Fruit fly (Drosophila melanogaster) whole organism, embryonic: ENCODE data around the gene CG14406.
A peak's percentile ranks its signal among the peaks of the same experiment; 100 is the strongest.

Experiments
- Atf3 ChIP-seq: fragments of 200-800 bp; sonication (Bioruptor generic); optimal IDR thresholded peaks from 3 replicates; lab custom pipeline; 2016; ENCODE audit warnings: missing biosample characterization, missing genetic modification characterization
- Bgb ChIP-seq: fragments of 200-800 bp; sonication (Bioruptor generic); IDR thresholded peaks from 2 replicates; pipeline ENCODE4 v1.3.6; 2022; ENCODE audit warnings: missing biosample characterization, missing genetic modification characterization; ENCODE audit not compliant: partially characterized antibody
- CG10366 ChIP-seq: fragments of 200-800 bp; sonication (Bioruptor generic); IDR thresholded peaks from 2 replicates; pipeline ENCODE4 v1.3.6; 2022; ENCODE audit warnings: missing biosample characterization, missing genetic modification characterization
- CG11723 ChIP-seq: fragments of 200-800 bp; sonication (Bioruptor generic); optimal IDR thresholded peaks from 2 replicates; lab custom pipeline; 2017; ENCODE audit warnings: missing biosample characterization, mild to moderate bottlenecking, missing genetic modification characterization
- CG12071 ChIP-seq: fragments of 200-800 bp; sonication (Bioruptor generic); optimal IDR thresholded peaks from 3 replicates; lab custom pipeline; 2018; ENCODE audit warnings: missing biosample characterization, mild to moderate bottlenecking, missing genetic modification characterization
- CG12236 ChIP-seq: fragments of 200-800 bp; sonication (Bioruptor generic); optimal IDR thresholded peaks from 2 replicates; lab custom pipeline; 2016; ENCODE audit warnings: missing biosample characterization, missing genetic modification characterization
- CG13624 ChIP-seq: fragments of 200-800 bp; sonication (Bioruptor generic); optimal IDR thresholded peaks from 2 replicates; lab custom pipeline; 2016; ENCODE audit warnings: missing biosample characterization, missing genetic modification characterization
- CG15073 ChIP-seq: fragments of 200-800 bp; sonication (Bioruptor generic); optimal IDR thresholded peaks from 2 replicates; lab custom pipeline; 2016; ENCODE audit warnings: missing biosample characterization, missing genetic modification characterization
- CG1603 ChIP-seq: fragments of 200-800 bp; sonication (Bioruptor generic); optimal IDR thresholded peaks from 2 replicates; lab custom pipeline; 2019; ENCODE audit warnings: missing biosample characterization, mild to moderate bottlenecking, missing genetic modification characterization, moderate library complexity
- CG16863 ChIP-seq: fragments of 200-800 bp; sonication (Bioruptor generic); optimal IDR thresholded peaks from 3 replicates; lab custom pipeline; 2016; ENCODE audit warnings: missing biosample characterization, missing genetic modification characterization
- CG17912 ChIP-seq: fragments of 200-800 bp; sonication (Bioruptor generic); optimal IDR thresholded peaks from 2 replicates; lab custom pipeline; 2018; ENCODE audit warnings: missing biosample characterization, mild to moderate bottlenecking, missing genetic modification characterization
- CG18619 ChIP-seq: fragments of 200-800 bp; sonication (Bioruptor generic); optimal IDR thresholded peaks from 3 replicates; lab custom pipeline; 2017; ENCODE audit warnings: missing biosample characterization, mild to moderate bottlenecking, missing genetic modification characterization
- CG18764 ChIP-seq: fragments of 200-800 bp; sonication (Bioruptor generic); optimal IDR thresholded peaks from 3 replicates; lab custom pipeline; 2016; ENCODE audit warnings: missing biosample characterization, missing genetic modification characterization
- CG31365 ChIP-seq: fragments of 200-800 bp; sonication (Bioruptor generic); optimal IDR thresholded peaks from 2 replicates; lab custom pipeline; 2018; ENCODE audit warnings: missing biosample characterization, mild to moderate bottlenecking, missing genetic modification characterization
- CG34224 ChIP-seq: fragments of 200-800 bp; sonication (Bioruptor generic); IDR thresholded peaks from 3 replicates; pipeline ENCODE4 v1.3.6; 2022; ENCODE audit warnings: missing biosample characterization, missing genetic modification characterization; ENCODE audit not compliant: partially characterized antibody
- CG6765 ChIP-seq: fragments of 200-800 bp; sonication (Bioruptor generic); optimal IDR thresholded peaks from 3 replicates; lab custom pipeline; 2017; ENCODE audit warnings: missing biosample characterization, mild to moderate bottlenecking, missing genetic modification characterization
- CG7372 ChIP-seq: fragments of 200-800 bp; sonication (Bioruptor generic); IDR thresholded peaks from 2 replicates; pipeline ENCODE4 v1.3.6; 2022; ENCODE audit warnings: missing biosample characterization, missing genetic modification characterization
- CG8765 ChIP-seq: fragments of 200-800 bp; sonication (Bioruptor generic); IDR thresholded peaks from 2 replicates; pipeline ENCODE4 v1.3.6; 2022; ENCODE audit warnings: missing biosample characterization, missing genetic modification characterization
- CG8944 ChIP-seq: fragments of 200-800 bp; sonication (Bioruptor generic); optimal IDR thresholded peaks from 3 replicates; lab custom pipeline; 2016; ENCODE audit warnings: missing biosample characterization, missing genetic modification characterization
- CTCF ChIP-seq: fragments of 200-800 bp; sonication (Bioruptor generic); optimal IDR thresholded peaks from 2 replicates; lab custom pipeline; 2017; ENCODE audit warnings: missing biosample characterization, mild to moderate bottlenecking, missing genetic modification characterization, moderate library complexity
- D19B ChIP-seq: fragments of 200-800 bp; sonication (Bioruptor generic); optimal IDR thresholded peaks from 2 replicates; lab custom pipeline; 2017; ENCODE audit warnings: missing biosample characterization, mild to moderate bottlenecking, missing genetic modification characterization
- Dip3 ChIP-seq: fragments of 200-800 bp; sonication (Bioruptor generic); optimal IDR thresholded peaks from 3 replicates; lab custom pipeline; 2016; ENCODE audit warnings: missing biosample characterization, missing genetic modification characterization
- Doc2 ChIP-seq: fragments of 200-800 bp; sonication (Bioruptor generic); IDR thresholded peaks from 2 replicates; pipeline ENCODE4 v1.3.6; 2022; ENCODE audit warnings: missing biosample characterization, missing genetic modification characterization
- Eip74EF ChIP-seq, 2 experiments: fragments of 200-800 bp in 1 of 2; fragments of >200 bp in 1 of 2; sonication (Bioruptor generic) in 1 of 2; optimal IDR thresholded peaks; 2 replicates each; lab custom pipeline; 2017 to 2019; ENCODE audit warnings: missing biosample characterization in 2 of 2, missing genetic modification characterization in 2 of 2, mild to moderate bottlenecking in 1 of 2, moderate library complexity in 1 of 2
- Fer3 ChIP-seq: fragments of 200-800 bp; sonication (Bioruptor generic); optimal IDR thresholded peaks from 2 replicates; lab custom pipeline; 2018; ENCODE audit warnings: missing biosample characterization, mild to moderate bottlenecking, missing genetic modification characterization, moderate library complexity
- Lhr ChIP-seq: fragments of 200-800 bp; sonication (Bioruptor generic); optimal IDR thresholded peaks from 3 replicates; lab custom pipeline; 2017; ENCODE audit warnings: mild to moderate bottlenecking, missing biosample characterization, missing genetic modification reagents, missing genetic modification characterization
- NK7.1 ChIP-seq: fragments of 200-800 bp; sonication (Bioruptor generic); optimal IDR thresholded peaks from 3 replicates; lab custom pipeline; 2016; ENCODE audit warnings: missing biosample characterization, missing genetic modification characterization
- Neu2 ChIP-seq: fragments of 200-800 bp; sonication (Bioruptor generic); optimal IDR thresholded peaks from 3 replicates; lab custom pipeline; 2016; ENCODE audit warnings: missing biosample characterization, missing genetic modification characterization, borderline replicate concordance
- Six4 ChIP-seq: fragments of 200-800 bp; sonication (Bioruptor generic); optimal IDR thresholded peaks from 2 replicates; lab custom pipeline; 2016; ENCODE audit warnings: missing biosample characterization, missing genetic modification characterization
- Sox100B ChIP-seq: fragments of 200-800 bp; sonication (Bioruptor generic); optimal IDR thresholded peaks from 3 replicates; lab custom pipeline; 2018; ENCODE audit warnings: missing biosample characterization, mild to moderate bottlenecking, missing genetic modification characterization
- Sox102F ChIP-seq: fragments of 200-800 bp; sonication (Bioruptor generic); optimal IDR thresholded peaks from 2 replicates; lab custom pipeline; 2018; ENCODE audit warnings: missing biosample characterization, mild to moderate bottlenecking, missing genetic modification characterization, moderate library complexity
- Tbp ChIP-seq: fragments of >200 bp; optimal IDR thresholded peaks from 2 replicates; lab custom pipeline; 2018; ENCODE audit warnings: missing biosample characterization, missing genetic modification characterization
- ash1 ChIP-seq: fragments of 200-800 bp; sonication (Bioruptor generic); optimal IDR thresholded peaks from 2 replicates; lab custom pipeline; 2018; ENCODE audit warnings: missing biosample characterization, mild to moderate bottlenecking, missing genetic modification characterization
- bsh ChIP-seq, 2 experiments: fragments of 200-800 bp; sonication (Bioruptor generic); optimal IDR thresholded peaks; 2 replicates each; lab custom pipeline; 2017 to 2018; ENCODE audit warnings: mild to moderate bottlenecking in 2 of 2, missing biosample characterization in 2 of 2, missing genetic modification characterization in 2 of 2, moderate library complexity in 1 of 2
- danr ChIP-seq: fragments of 200-800 bp; sonication (Bioruptor generic); IDR thresholded peaks from 2 replicates; pipeline ENCODE4 v1.3.6; 2022; ENCODE audit warnings: missing biosample characterization, missing genetic modification characterization
- eyg ChIP-seq: fragments of 200-800 bp; sonication (Bioruptor generic); optimal IDR thresholded peaks from 3 replicates; lab custom pipeline; 2016; ENCODE audit warnings: missing biosample characterization, missing genetic modification characterization
- hbn ChIP-seq: fragments of 200-800 bp; sonication (Bioruptor generic); IDR thresholded peaks from 2 replicates; pipeline ENCODE4 v1.3.6; 2022; ENCODE audit warnings: missing biosample characterization, missing genetic modification characterization; ENCODE audit not compliant: partially characterized antibody
- insv ChIP-seq, 2 experiments: fragments of 200-800 bp; sonication (Bioruptor generic); optimal IDR thresholded peaks; 3 replicates each; lab custom pipeline; 2016 to 2018; ENCODE audit warnings: missing biosample characterization in 2 of 2, missing genetic modification characterization in 2 of 2
- lab ChIP-seq: fragments of 200-800 bp; sonication (Bioruptor generic); optimal IDR thresholded peaks from 3 replicates; lab custom pipeline; 2017; ENCODE audit warnings: missing biosample characterization, missing genetic modification characterization, mild to moderate bottlenecking, moderate library complexity, missing genetic modification reagents
- mirr ChIP-seq: fragments of 200-800 bp; sonication (Bioruptor generic); optimal IDR thresholded peaks from 3 replicates; lab custom pipeline; 2018; ENCODE audit warnings: missing biosample characterization, mild to moderate bottlenecking, missing genetic modification characterization
- odd ChIP-seq: fragments of 200-800 bp; sonication (Bioruptor generic); optimal IDR thresholded peaks from 2 replicates; lab custom pipeline; 2017; ENCODE audit warnings: missing biosample characterization, mild to moderate bottlenecking, missing genetic modification characterization
- otp ChIP-seq: fragments of 200-800 bp; sonication (Bioruptor generic); IDR thresholded peaks from 3 replicates; pipeline ENCODE4, ENCODE4 v1.3.6; 2022; ENCODE audit warnings: missing biosample characterization, missing genetic modification characterization
- p53 ChIP-seq: fragments of 200-800 bp; sonication (Bioruptor generic); optimal IDR thresholded peaks from 2 replicates; lab custom pipeline; 2016; ENCODE audit warnings: missing biosample characterization, missing genetic modification characterization
- pnt ChIP-seq: fragments of 200-800 bp; sonication (Bioruptor generic); optimal IDR thresholded peaks from 3 replicates; lab custom pipeline; 2016; ENCODE audit warnings: missing biosample characterization, missing genetic modification characterization
- rib ChIP-seq: fragments of 200-800 bp; sonication (Bioruptor generic); IDR thresholded peaks from 2 replicates; pipeline ENCODE4 v1.3.6; 2022; ENCODE audit warnings: missing biosample characterization, missing genetic modification characterization
- sqz ChIP-seq: fragments of 200-800 bp; sonication (Bioruptor generic); optimal IDR thresholded peaks from 3 replicates; lab custom pipeline; 2018; ENCODE audit warnings: missing biosample characterization, mild to moderate bottlenecking, missing genetic modification characterization
- stc ChIP-seq: fragments of 200-800 bp; sonication (Bioruptor generic); IDR thresholded peaks from 2 replicates; pipeline ENCODE4 v1.3.6; 2022; ENCODE audit warnings: missing biosample characterization, missing genetic modification characterization
- vnd ChIP-seq: fragments of 200-800 bp; sonication (Bioruptor generic); IDR thresholded peaks from 3 replicates; pipeline ENCODE4 v1.3.6; 2022; ENCODE audit warnings: missing biosample characterization, missing genetic modification characterization; ENCODE audit not compliant: partially characterized antibody
- z ChIP-seq: fragments of 200-800 bp; sonication (Bioruptor generic); IDR thresholded peaks from 3 replicates; pipeline ENCODE4 v1.3.6; 2022; ENCODE audit warnings: missing biosample characterization, missing genetic modification characterization
- zfh1 ChIP-seq: fragments of 200-800 bp; sonication (Bioruptor generic); IDR thresholded peaks from 3 replicates; pipeline ENCODE4 v1.3.6; 2022; ENCODE audit warnings: missing biosample characterization, missing genetic modification characterization

CG14406 gene

DNA sequence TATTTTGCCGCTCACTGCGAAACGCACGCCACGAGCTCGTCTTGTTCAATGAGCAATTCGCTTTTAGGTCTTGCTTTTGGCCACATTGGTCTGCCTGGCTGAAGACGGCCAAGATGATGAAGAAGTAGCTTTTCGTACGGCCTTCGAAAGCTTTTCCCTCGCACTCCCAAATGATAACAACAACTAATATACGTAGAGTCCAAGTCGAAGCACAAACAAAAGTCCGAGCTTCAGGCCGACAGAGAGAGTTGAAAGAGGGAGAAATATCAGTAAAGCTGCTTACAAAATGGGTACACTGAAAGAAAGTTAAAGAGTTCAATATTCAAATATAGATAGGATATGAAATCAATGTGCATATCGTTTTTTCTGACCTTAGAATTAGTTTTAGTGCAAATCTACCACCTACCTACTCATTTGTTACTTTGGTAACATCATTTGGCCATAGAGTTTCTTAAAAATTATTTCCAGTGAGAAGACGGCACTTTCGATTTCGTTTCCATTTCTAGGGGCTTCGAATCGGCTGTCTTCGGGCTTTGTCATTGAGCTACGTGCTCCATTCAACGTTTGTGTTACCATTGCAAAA, 28.0 kb downstream of the CG14406 start, which contains the start of the genes CG45064 and CG45065 (continued):
- TF ChIP-seq Neu2 (no peak), CG15073 (GFP tag; lab: Kevin White, UChicago) (peak; percentile 28), CG7372 (GFP tag; lab: Robert Waterston, UW) (peak; percentile 53; the same call in 1 of the 2 replicates), Sox102F (peak; percentile 95), hbn (GFP tag; lab: Robert Waterston, UW) (no peak), CG18764 (GFP tag; lab: Kevin White, UChicago) (peak; percentile 56), CG1603 (peak; percentile 94), CG31365 (peak; percentile 53), CG11723 (peak; percentile 78), NK7.1 (GFP tag; lab: Kevin White, UChicago) (peak; percentile 69), danr (0 out of 2 replicates have a peak, but pooled peaks have one; percentile 32), p53 (GFP tag; lab: Kevin White, UChicago) (peak; percentile 59), Fer3 (peak; percentile 65), CTCF (GFP tag; lab: Kevin White, UChicago) (peak; percentile 50), mirr (GFP tag; lab: Kevin White, UChicago) (no peak), Atf3 (GFP tag; lab: Kevin White, UChicago) (peak; percentile 67), CG17912 (GFP tag; lab: Kevin White, UChicago) (no peak), CG12236 (GFP tag; lab: Kevin White, UChicago) (peak; percentile 68), zfh1 (GFP tag; lab: Robert Waterston, UW) (peak; percentile 89), CG34224 (no peak), Sox100B (GFP tag; lab: Kevin White, UChicago) (peak; percentile 86), CG8765 (no peak), Tbp (GFP tag; lab: Kevin White, UChicago) (no peak), D19B (GFP tag; lab: Kevin White, UChicago) (peak; percentile 11), pnt (GFP tag; lab: Kevin White, UChicago) (peak; percentile 85), CG12071 (peak; percentile 83), rib (GFP tag; lab: Robert Waterston, UW) (no peak), CG18619 (GFP tag; lab: Kevin White, UChicago) (peak; percentile 74), z (GFP tag; lab: Robert Waterston, UW) (no peak), lab (GFP tag; lab: Kevin White, UChicago) (peak; percentile 85), bsh (GFP tag; optimal IDR thresholded peaks at IDR 0.05; lab: Kevin White, UChicago) (peak in 1 of 2 experiments; percentile 94), CG10366 (peak; percentile 83), insv (GFP tag; optimal IDR thresholded peaks at IDR 0.05; lab: Kevin White, UChicago) (no peak), Dip3 (GFP tag; lab: Kevin White, UChicago) (peak; percentile 81), Doc2 (GFP tag; lab: Robert Waterston, UW) (no peak), stc (peak; percentile 90), sqz (GFP tag; lab: Kevin White, UChicago) (peak; percentile 71), CG6765 (GFP tag; lab: Kevin White, UChicago) (peak; percentile 23), CG13624 (GFP tag; lab: Kevin White, UChicago) (peak; percentile 68), odd (GFP tag; lab: Kevin White, UChicago) (peak; percentile 80), Bgb (no peak), ash1 (GFP tag; lab: Kevin White, UChicago) (no peak), Eip74EF (GFP tag; optimal IDR thresholded peaks at IDR 0.05; lab: Kevin White, UChicago) (peak in 1 of 2 experiments; percentile 90), eyg (GFP tag; lab: Kevin White, UChicago) (peak; percentile 52), CG16863 (GFP tag; lab: Kevin White, UChicago) (peak; percentile 78), Lhr (peak; percentile 76), Six4 (peak; percentile 74), otp (peak; percentile 81; the same call in 2 of the 3 replicates), vnd (GFP tag; lab: Robert Waterston, UW) (no peak), CG8944 (peak; percentile 73)
